Fruit fly (Drosophila melanogaster): ENCODE data around the gene epsilonCOP.

Gene epsilonCOP

DNA sequence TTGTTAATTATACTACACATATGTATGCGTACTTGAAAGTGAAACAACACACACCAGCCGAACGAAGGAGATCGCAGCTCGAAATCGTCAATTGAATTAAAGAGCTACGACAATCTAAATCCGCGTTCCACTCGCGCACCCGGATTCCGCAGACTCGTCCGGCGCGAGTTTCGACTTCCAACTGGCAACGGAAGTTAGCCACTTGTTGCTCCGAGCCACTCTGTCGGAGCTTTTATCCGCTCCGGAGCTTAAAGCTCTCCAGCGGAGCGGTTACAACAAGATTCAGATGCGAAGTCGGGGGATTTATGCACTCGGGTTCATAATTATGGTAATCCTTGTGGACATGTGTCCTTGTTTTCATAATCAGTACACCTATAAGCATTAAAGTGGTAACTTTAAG lies 23.4 kb upstream of the epsilonCOP start, which contains the start of gene Rchy1 (continued):
- TF ChIP-seq ss (GFP tag; optimal IDR thresholded peaks at IDR 0.05): peak in 1 of 2 experiments; percentile 25
- no peak for TF ChIP-seq Eip75B (GFP tag; optimal IDR thresholded peaks at IDR 0.05)
- TF ChIP-seq Eip93F (GFP tag; optimal IDR thresholded peaks at IDR 0.05): no peak
- TF ChIP-seq CG3032 (tag; optimal IDR thresholded peaks at IDR 0.05): no peak
- TF ChIP-seq cyc (GFP tag; optimal IDR thresholded peaks at IDR 0.05): no peak
- peak; percentile 67 for TF ChIP-seq eg (GFP tag; IDR thresholded peaks at IDR 0.05)
- no peak for TF ChIP-seq Gug (GFP tag; IDR thresholded peaks at IDR 0.05)

DNA sequence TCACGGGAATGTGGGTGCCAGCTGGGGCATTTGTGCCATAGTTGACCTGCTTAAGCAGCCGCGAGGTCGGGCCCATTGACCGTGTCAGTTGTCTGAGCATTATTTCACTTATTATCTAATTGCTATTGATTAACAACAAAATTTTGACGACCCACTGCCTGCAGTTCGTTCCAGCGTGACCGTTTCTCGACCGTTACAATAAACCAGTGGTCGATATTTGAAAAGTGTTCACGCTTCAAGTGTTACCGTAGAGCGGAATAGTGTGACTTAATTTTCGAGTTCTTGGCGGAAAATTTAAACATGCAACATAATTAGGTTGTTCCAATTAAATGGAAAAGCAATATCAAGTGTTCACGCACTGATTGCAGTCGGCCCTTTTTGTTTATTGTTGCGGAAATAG lies 21.4 kb upstream of the epsilonCOP start, which contains the start of gene HemK1:
Gene HemK1, minus strand, starts transcription at position 190 of the 400 bp plus-strand sequence.
- TF ChIP-seq CG11294 (GFP tag; IDR thresholded peaks at IDR 0.05) (no peak), CG6808 (GFP tag; optimal IDR thresholded peaks at IDR 0.05) (no peak), Hr39 (GFP tag; optimal IDR thresholded peaks at IDR 0.05) (peak; percentile 40), Eip78C (GFP tag) (peak; percentile 64), Ets96B (tag; optimal IDR thresholded peaks at IDR 0.05) (no peak), Eip75B (GFP tag; optimal IDR thresholded peaks at IDR 0.05) (peak; percentile 17), vri (GFP tag; optimal IDR thresholded peaks at IDR 0.05) (peak; percentile 28)

DNA sequence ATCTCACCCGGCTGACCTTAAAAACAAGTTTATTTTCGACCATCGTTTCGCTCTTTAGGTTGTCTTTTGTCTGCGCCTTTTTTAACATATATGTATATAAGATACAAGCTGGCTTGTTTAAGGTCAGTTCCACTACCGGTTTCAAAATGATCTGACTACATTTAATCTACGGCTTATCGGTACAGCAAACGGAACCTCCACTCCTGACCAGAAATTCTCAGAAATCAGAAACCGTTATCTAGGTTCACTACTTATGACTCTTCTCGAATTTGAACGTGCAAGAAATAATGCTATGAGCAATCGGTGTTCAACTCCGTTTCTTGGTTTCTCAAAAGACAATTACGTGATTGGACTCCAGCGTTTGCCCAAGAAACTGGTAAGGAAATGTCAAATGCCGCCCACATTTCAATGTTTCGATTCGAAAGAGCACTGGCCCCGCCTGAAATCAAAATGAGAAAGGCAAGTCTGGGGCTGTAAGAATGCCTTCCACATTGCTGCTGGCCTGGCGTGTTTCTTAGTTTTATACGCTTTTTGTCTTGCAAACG lies 18.7 kb upstream of the epsilonCOP start:
- no peak for TF ChIP-seq eg (GFP tag; IDR thresholded peaks at IDR 0.05)
- no peak for TF ChIP-seq Sox15 (GFP tag; optimal IDR thresholded peaks at IDR 0.05)
- TF ChIP-seq svp (GFP tag): peak; percentile 13
- no peak for TF ChIP-seq vri (GFP tag; optimal IDR thresholded peaks at IDR 0.05)
- TF ChIP-seq spab (GFP tag; optimal IDR thresholded peaks at IDR 0.05): no peak
- TF ChIP-seq dsx (GFP tag; optimal IDR thresholded peaks at IDR 0.05; ENCODE audit: poor library complexity, severe bottlenecking): no peak
- TF ChIP-seq Eip78C (GFP tag): peak; percentile 35
- TF ChIP-seq Sox102F (GFP tag; optimal IDR thresholded peaks at IDR 0.05): no peak
- TF ChIP-seq Blimp-1 (GFP tag; optimal IDR thresholded peaks at IDR 0.05): no peak
- no peak for TF ChIP-seq CG6276 (GFP tag; optimal IDR thresholded peaks at IDR 0.05)
- peak; percentile 1 for TF ChIP-seq Eip75B (GFP tag; optimal IDR thresholded peaks at IDR 0.05)
- no peak for TF ChIP-seq CG6163 (GFP tag; IDR thresholded peaks at IDR 0.05)
- TF ChIP-seq CG4318 (GFP tag; optimal IDR thresholded peaks at IDR 0.05): no peak
- no peak for TF ChIP-seq lz (GFP tag; optimal IDR thresholded peaks at IDR 0.05)
- no peak for TF ChIP-seq Hr39 (GFP tag; optimal IDR thresholded peaks at IDR 0.05)
- TF ChIP-seq net (GFP tag; optimal IDR thresholded peaks at IDR 0.05): no peak
- TF ChIP-seq CG1621 (tag; optimal IDR thresholded peaks at IDR 0.05): no peak
- no peak for TF ChIP-seq Smox (GFP tag; optimal IDR thresholded peaks at IDR 0.05)
- no peak for TF ChIP-seq Ets96B (tag; optimal IDR thresholded peaks at IDR 0.05)

DNA sequence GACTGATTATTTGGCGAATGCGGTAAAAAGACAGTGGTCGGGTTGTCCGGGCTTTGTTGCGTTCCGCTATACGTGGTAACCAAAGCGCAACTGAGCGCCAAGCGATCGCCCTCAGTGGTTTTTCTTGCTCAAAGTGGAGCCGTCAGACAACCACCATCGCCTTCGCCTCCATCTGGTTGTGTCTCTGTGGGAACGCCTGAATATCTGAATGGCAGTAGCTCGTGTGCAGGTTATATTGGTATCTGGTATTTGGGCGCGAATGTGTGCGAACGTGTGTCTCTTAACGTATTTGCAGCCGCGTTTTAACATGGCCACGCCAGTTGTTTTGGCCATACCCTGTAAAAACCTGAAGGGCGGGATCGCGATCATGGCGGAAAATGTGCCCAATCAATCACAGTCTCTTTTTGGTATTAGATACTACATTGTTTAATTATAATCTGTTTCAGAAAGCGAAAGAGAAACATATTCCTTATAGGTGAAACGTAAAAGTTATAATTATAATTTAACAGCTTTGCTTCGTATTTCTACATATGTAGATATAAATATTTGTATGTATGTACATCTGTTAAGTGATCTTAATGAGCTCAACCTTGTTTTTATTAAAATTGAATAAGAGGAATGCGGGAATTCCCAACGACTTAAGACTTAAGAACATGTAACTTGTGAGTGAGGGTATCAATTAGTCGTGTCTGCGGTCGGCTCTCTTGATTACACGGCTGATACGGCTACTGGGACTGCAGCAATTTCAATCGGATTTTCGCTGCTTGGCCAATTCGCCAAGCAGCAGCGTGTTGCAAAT lies 16.7 kb upstream of the epsilonCOP start:
- TF ChIP-seq CG34406 (GFP tag; optimal IDR thresholded peaks at IDR 0.05): peak; percentile 59
- TF ChIP-seq CG16779 (tag; optimal IDR thresholded peaks at IDR 0.05): peak; percentile 51
- peak; percentile 64; the same call in 2 of the 3 replicates for TF ChIP-seq CG8119 (GFP tag; IDR thresholded peaks at IDR 0.05)
- peak; percentile 40 for TF ChIP-seq CG1621 (tag; optimal IDR thresholded peaks at IDR 0.05)
- TF ChIP-seq acj6 (GFP tag; optimal IDR thresholded peaks at IDR 0.05): peak; percentile 57
- peak; percentile 51 for TF ChIP-seq Sox15 (GFP tag; optimal IDR thresholded peaks at IDR 0.05)
- TF ChIP-seq Hr39 (GFP tag; optimal IDR thresholded peaks at IDR 0.05): peak; percentile 47
- peak; percentile 75 for TF ChIP-seq CG4318 (GFP tag; optimal IDR thresholded peaks at IDR 0.05)
- peak; percentile 46 for TF ChIP-seq Eip75B (GFP tag; optimal IDR thresholded peaks at IDR 0.05)
- TF ChIP-seq Eip78C (GFP tag): peak; percentile 95
- TF ChIP-seq OdsH (GFP tag; optimal IDR thresholded peaks at IDR 0.05): peak; percentile 65
- TF ChIP-seq esn (GFP tag; optimal IDR thresholded peaks at IDR 0.05): peak; percentile 62
- TF ChIP-seq CG6276 (GFP tag; optimal IDR thresholded peaks at IDR 0.05): peak; percentile 73
- TF ChIP-seq spab (GFP tag; optimal IDR thresholded peaks at IDR 0.05): peak; percentile 47
- TF ChIP-seq Ets96B (tag; optimal IDR thresholded peaks at IDR 0.05): peak; percentile 32
- peak; percentile 10 for TF ChIP-seq fkh (GFP tag; optimal IDR thresholded peaks at IDR 0.05)
- TF ChIP-seq eg (GFP tag; IDR thresholded peaks at IDR 0.05): peak; percentile 48; the same call in 2 of the 3 replicates
- peak; percentile 21 for TF ChIP-seq dsx (GFP tag; optimal IDR thresholded peaks at IDR 0.05; ENCODE audit: poor library complexity, severe bottlenecking)
- TF ChIP-seq CG3919 (GFP tag; optimal IDR thresholded peaks at IDR 0.05): peak; percentile 47
- peak; percentile 63 for TF ChIP-seq Sox102F (GFP tag; optimal IDR thresholded peaks at IDR 0.05)
- peak; percentile 56 for TF ChIP-seq topi (GFP tag; optimal IDR thresholded peaks at IDR 0.05)
- peak; percentile 35 for TF ChIP-seq Ets21C (GFP tag; optimal IDR thresholded peaks at IDR 0.05)
- peak; percentile 51 for TF ChIP-seq achi (GFP tag; optimal IDR thresholded peaks at IDR 0.05)
- peak; percentile 67 for TF ChIP-seq CG6808 (GFP tag; optimal IDR thresholded peaks at IDR 0.05)
- peak; percentile 29 for TF ChIP-seq cyc (GFP tag; optimal IDR thresholded peaks at IDR 0.05)
- peak; percentile 71 for TF ChIP-seq CG3032 (tag; optimal IDR thresholded peaks at IDR 0.05)
- peak; percentile 22; the same call in 1 of the 3 replicates for TF ChIP-seq CG6163 (GFP tag; IDR thresholded peaks at IDR 0.05)
- TF ChIP-seq fd59A (GFP tag; optimal IDR thresholded peaks at IDR 0.05): peak; percentile 56
- peak; percentile 85 for TF ChIP-seq CG32006 (GFP tag; optimal IDR thresholded peaks at IDR 0.05)
- peak; percentile 48 for TF ChIP-seq CG31627 (GFP tag; optimal IDR thresholded peaks at IDR 0.05)
